Fruit fly (Drosophila melanogaster): ENCODE results near the gene alpha-Man-Ic.

alpha-Man-Ic gene

DNA sequence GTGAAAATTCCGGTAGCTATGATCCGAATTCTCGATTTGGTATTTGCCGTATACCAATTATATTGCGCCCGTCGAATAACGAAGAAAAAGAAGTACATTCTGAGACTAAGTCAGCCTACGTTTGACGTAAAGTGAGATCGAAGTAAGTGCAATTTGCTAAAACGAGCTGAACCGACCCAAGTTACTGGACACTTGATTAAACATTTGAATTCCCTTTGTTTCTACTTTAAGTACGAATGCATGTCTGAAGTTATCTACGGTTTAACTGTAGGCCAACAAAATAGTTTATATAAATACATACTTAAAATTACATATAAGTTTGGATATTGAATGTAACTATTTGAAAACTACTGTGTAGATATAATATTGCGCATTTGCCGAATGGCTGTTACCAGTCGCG lies at the start of gene alpha-Man-Ic:
TSS of gene alpha-Man-Ic (minus strand) at position 101 of the 400 bp plus-strand sequence.
- no peak for TF ChIP-seq CG33017 (tag; optimal IDR thresholded peaks at IDR 0.05)
- TF ChIP-seq CG7045 (GFP tag; optimal IDR thresholded peaks at IDR 0.05), result no peak
- no peak for TF ChIP-seq CG14711 (tag; optimal IDR thresholded peaks at IDR 0.05)
- no peak for TF ChIP-seq bab1 (GFP tag; optimal IDR thresholded peaks at IDR 0.05)
- no peak for TF ChIP-seq CG5204 (GFP tag; optimal IDR thresholded peaks at IDR 0.05)
- TF ChIP-seq kay (GFP tag; ENCODE audit: borderline replicate concordance), result no peak

DNA sequence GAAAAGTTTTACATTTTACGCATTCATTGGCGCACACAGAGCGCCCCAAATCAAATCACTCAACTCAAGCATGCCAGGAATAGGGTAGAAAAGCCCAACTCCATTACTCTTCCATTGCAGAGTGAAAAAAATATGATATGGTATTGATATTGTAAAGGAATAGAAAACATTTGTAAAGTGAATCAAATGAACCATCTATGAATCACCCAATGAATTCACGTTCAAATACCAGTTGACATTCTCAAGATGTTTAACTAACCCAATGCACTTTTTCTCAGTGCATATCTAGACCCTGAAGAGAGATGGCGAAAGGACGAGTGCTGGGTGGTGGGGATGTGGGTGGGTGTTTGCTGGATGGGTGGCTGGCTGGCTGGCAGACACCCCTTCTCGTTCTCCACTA lies 48.4 kb upstream of the alpha-Man-Ic start:
- TF ChIP-seq pad (GFP tag; optimal IDR thresholded peaks at IDR 0.05) (no peak), CG33017 (tag; optimal IDR thresholded peaks at IDR 0.05) (no peak), bab1 (GFP tag; optimal IDR thresholded peaks at IDR 0.05) (no peak), kay (GFP tag; ENCODE audit: borderline replicate concordance) (no peak), Mnt (GFP tag; optimal IDR thresholded peaks at IDR 0.05) (no peak), cic (GFP tag; optimal IDR thresholded peaks at IDR 0.05) (no peak), toe (GFP tag; optimal IDR thresholded peaks at IDR 0.05) (no peak), Crg-1 (GFP tag; optimal IDR thresholded peaks at IDR 0.05) (no peak), Hr96 (GFP tag; optimal IDR thresholded peaks at IDR 0.05) (no peak), CG7045 (GFP tag; optimal IDR thresholded peaks at IDR 0.05) (no peak), CG5204 (GFP tag; optimal IDR thresholded peaks at IDR 0.05) (no peak)

DNA sequence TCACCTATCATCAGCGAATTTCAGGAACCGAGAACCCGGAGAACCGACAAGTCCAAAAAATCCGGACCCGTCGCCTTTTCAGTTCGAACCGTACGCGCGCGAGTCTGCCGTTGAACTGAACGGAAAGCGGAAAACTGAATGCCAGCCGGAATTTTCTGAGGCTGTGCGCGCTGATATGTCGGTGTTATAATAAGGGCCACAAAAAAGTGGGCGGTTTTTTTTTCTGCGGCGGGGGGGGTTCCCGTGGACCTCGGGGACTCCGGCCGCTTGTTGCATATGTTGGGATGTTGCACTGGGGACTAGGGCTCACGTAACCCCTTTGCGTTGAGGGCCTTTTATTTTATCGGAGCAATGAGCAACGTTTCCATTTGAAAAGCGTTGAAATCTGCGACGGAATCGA lies 39.2 kb upstream of the alpha-Man-Ic start, which contains the start of gene TkR99D:
TSS of gene TkR99D (minus strand) at position 101 of the 400 bp plus-strand sequence.
- no peak for TF ChIP-seq Mnt (GFP tag; optimal IDR thresholded peaks at IDR 0.05)
- TF ChIP-seq toe (GFP tag; optimal IDR thresholded peaks at IDR 0.05), result no peak
- no peak for TF ChIP-seq CG12768 (GFP tag; optimal IDR thresholded peaks at IDR 0.05)
- TF ChIP-seq bab1 (GFP tag; optimal IDR thresholded peaks at IDR 0.05), result no peak
- TF ChIP-seq CG14711 (tag; optimal IDR thresholded peaks at IDR 0.05), result no peak
- TF ChIP-seq cnc (optimal IDR thresholded peaks at IDR 0.05), result no peak
- no peak for TF ChIP-seq pad (GFP tag; optimal IDR thresholded peaks at IDR 0.05)
- no peak for TF ChIP-seq tj (GFP tag; optimal IDR thresholded peaks at IDR 0.05)
- TF ChIP-seq Hr96 (GFP tag; optimal IDR thresholded peaks at IDR 0.05), result no peak
- TF ChIP-seq cic (GFP tag; optimal IDR thresholded peaks at IDR 0.05), result no peak
- TF ChIP-seq CG33017 (tag; optimal IDR thresholded peaks at IDR 0.05), result no peak
- TF ChIP-seq Clk (GFP tag; optimal IDR thresholded peaks at IDR 0.05), result no peak
- TF ChIP-seq kay (GFP tag; ENCODE audit: borderline replicate concordance), result no peak
- no peak for TF ChIP-seq CG7045 (GFP tag; optimal IDR thresholded peaks at IDR 0.05)

DNA sequence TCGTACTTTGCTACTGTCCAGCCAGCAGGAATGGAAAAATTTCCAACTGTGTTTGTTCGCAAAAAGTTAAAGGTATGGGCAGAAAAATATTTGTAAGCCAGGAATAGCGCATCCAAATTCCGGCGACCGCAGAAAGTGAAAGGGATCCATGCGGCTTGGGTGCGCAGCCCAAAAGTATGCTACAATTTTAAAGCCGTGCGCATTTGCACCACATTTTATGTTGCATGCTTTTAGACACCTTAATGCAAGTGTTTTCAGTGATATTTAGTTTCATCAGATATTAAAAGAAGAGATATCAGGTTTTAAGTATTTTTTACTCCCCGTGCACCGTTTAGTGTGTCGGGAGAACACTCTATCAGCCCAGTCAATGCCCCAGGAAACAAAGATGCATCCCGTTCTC lies 32.9 kb upstream of the alpha-Man-Ic start:
- no peak for TF ChIP-seq CG7101 (tag; optimal IDR thresholded peaks at IDR 0.05)
- no peak for TF ChIP-seq ovo (GFP tag; optimal IDR thresholded peaks at IDR 0.05)
- no peak for TF ChIP-seq bab1 (GFP tag; optimal IDR thresholded peaks at IDR 0.05)
- no peak for TF ChIP-seq Crg-1 (GFP tag; optimal IDR thresholded peaks at IDR 0.05)
- TF ChIP-seq toe (GFP tag; optimal IDR thresholded peaks at IDR 0.05), result no peak
- no peak for TF ChIP-seq tj (GFP tag; optimal IDR thresholded peaks at IDR 0.05)
- TF ChIP-seq cic (GFP tag; optimal IDR thresholded peaks at IDR 0.05), result no peak
- TF ChIP-seq CG5204 (GFP tag; optimal IDR thresholded peaks at IDR 0.05), result no peak
- no peak for TF ChIP-seq CG14711 (tag; optimal IDR thresholded peaks at IDR 0.05)
- TF ChIP-seq CG1620 (GFP tag; optimal IDR thresholded peaks at IDR 0.05), result no peak
- no peak for TF ChIP-seq CG33017 (tag; optimal IDR thresholded peaks at IDR 0.05)
- TF ChIP-seq CG11617 (GFP tag; optimal IDR thresholded peaks at IDR 0.05), result no peak
- TF ChIP-seq CG12768 (GFP tag; optimal IDR thresholded peaks at IDR 0.05), result no peak
- TF ChIP-seq Mnt (GFP tag; optimal IDR thresholded peaks at IDR 0.05), result no peak
- TF ChIP-seq pad (GFP tag; optimal IDR thresholded peaks at IDR 0.05), result no peak
- no peak for TF ChIP-seq cnc (optimal IDR thresholded peaks at IDR 0.05)
- no peak for TF ChIP-seq kay (GFP tag; ENCODE audit: borderline replicate concordance)
- TF ChIP-seq Clk (GFP tag; optimal IDR thresholded peaks at IDR 0.05), result no peak
- TF ChIP-seq CG7045 (GFP tag; optimal IDR thresholded peaks at IDR 0.05), result no peak

DNA sequence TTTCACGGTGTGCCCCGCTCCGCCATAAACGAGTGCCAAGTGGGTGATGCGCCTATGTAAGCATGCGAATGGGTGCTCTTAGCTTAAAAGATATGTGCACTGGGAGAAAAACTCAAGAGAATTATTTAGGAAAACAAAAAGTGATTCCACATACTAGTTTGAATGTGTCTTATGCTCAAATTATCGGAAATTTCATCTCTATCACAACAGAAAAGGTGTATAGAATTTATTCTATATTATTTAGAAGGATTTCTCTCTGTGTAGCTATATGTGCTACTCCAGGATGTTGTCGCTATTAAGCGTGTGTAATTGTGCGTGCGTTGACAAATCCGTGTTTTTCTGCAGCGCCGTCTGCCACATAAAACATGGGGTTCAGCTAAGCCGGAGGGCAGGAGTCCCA lies 29.1 kb upstream of the alpha-Man-Ic start:
- TF ChIP-seq bab1 (GFP tag; optimal IDR thresholded peaks at IDR 0.05) (no peak), tj (GFP tag; optimal IDR thresholded peaks at IDR 0.05) (no peak), CG1620 (GFP tag; optimal IDR thresholded peaks at IDR 0.05) (no peak), CG7101 (tag; optimal IDR thresholded peaks at IDR 0.05) (no peak), CG33017 (tag; optimal IDR thresholded peaks at IDR 0.05) (no peak), toe (GFP tag; optimal IDR thresholded peaks at IDR 0.05) (no peak), Crg-1 (GFP tag; optimal IDR thresholded peaks at IDR 0.05) (no peak), Mnt (GFP tag; optimal IDR thresholded peaks at IDR 0.05) (no peak), cnc (optimal IDR thresholded peaks at IDR 0.05) (no peak), CG11617 (GFP tag; optimal IDR thresholded peaks at IDR 0.05) (no peak), Clk (GFP tag; optimal IDR thresholded peaks at IDR 0.05) (no peak), ovo (GFP tag; optimal IDR thresholded peaks at IDR 0.05) (no peak), CG14711 (tag; optimal IDR thresholded peaks at IDR 0.05) (no peak), CG5204 (GFP tag; optimal IDR thresholded peaks at IDR 0.05) (no peak), cic (GFP tag; optimal IDR thresholded peaks at IDR 0.05) (no peak)

DNA sequence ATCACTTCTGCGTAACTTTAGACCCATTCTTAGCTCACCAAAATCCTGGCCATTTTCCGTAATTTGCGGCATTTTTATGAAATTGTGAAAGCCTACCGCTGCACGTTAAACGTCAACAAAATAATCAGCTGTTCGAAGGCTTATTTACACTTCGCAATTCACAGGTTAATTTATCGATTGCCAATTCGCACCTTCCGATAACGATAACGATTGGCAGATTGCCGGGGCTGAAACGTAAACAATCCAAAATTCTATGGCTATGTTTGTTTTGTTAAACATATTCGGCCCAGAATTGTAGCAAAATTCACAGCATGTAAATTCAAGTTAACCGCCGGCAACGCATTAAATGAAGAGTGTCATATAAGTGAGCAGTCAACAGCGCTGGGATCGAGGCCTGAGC lies 5.6 kb upstream of the alpha-Man-Ic start, which contains the start of the genes eIF2Balpha and Vps13B:
TSS of gene eIF2Balpha (minus strand) at position 133 of the 400 bp plus-strand sequence.
TSS of gene Vps13B (plus strand) at position 223 of the 400 bp plus-strand sequence.
- TF ChIP-seq bab1 (GFP tag; optimal IDR thresholded peaks at IDR 0.05), result peak; percentile 74
- no peak for TF ChIP-seq CG1620 (GFP tag; optimal IDR thresholded peaks at IDR 0.05)
- TF ChIP-seq CG11617 (GFP tag; optimal IDR thresholded peaks at IDR 0.05), result peak; percentile 2
- TF ChIP-seq ovo (GFP tag; optimal IDR thresholded peaks at IDR 0.05), result no peak
- no peak for TF ChIP-seq CG5204 (GFP tag; optimal IDR thresholded peaks at IDR 0.05)
- no peak for TF ChIP-seq cnc (optimal IDR thresholded peaks at IDR 0.05)
- no peak for TF ChIP-seq Hr96 (GFP tag; optimal IDR thresholded peaks at IDR 0.05)

Measured in whole organism, adult.